Worm (Caenorhabditis elegans): Measurements from ENCODE around the gene dpy-11.

DNA sequence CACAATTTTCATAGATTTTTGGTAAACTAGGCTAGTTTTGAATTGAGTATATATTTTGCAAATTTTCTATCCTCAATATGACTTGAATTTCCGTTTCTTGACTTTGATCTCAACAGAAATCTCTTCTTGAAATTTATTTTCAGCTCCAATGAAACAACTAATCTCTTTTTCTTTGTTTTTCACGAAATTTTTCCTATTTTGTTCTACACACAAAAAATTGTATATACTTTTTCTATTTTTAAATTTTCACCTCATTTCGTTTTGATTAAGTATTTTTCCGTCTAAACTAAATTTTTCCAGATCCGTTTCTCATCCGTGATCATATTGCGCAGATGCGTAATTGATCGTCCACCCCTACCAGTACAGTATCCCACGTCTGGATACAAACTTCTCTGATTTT lies 50.3 kb downstream of the dpy-11 start, which contains the start of gene unc-83:
- no peak for TF ChIP-seq nhr-76 (tag; optimal IDR thresholded peaks at IDR 0.05)
- no peak for TF ChIP-seq sem-2 (GFP tag; optimal IDR thresholded peaks at IDR 0.05)
- TF ChIP-seq mls-2 (tag; optimal IDR thresholded peaks at IDR 0.05) = no peak
- no peak for TF ChIP-seq elt-3 (tag; optimal IDR thresholded peaks at IDR 0.05)
- TF ChIP-seq ces-1 (GFP tag; optimal IDR thresholded peaks at IDR 0.05) = no peak
- no peak for TF ChIP-seq blmp-1 (tag; optimal IDR thresholded peaks at IDR 0.05)
- TF ChIP-seq mep-1 (tag; optimal IDR thresholded peaks at IDR 0.05) = no peak
- no peak for TF ChIP-seq ceh-43 (GFP tag; optimal IDR thresholded peaks at IDR 0.05)
- TF ChIP-seq unc-62 (GFP tag; optimal IDR thresholded peaks at IDR 0.05) = no peak
- no peak for TF ChIP-seq ceh-83 (GFP tag; optimal IDR thresholded peaks at IDR 0.05)
- no peak for TF ChIP-seq lin-32 (GFP tag; optimal IDR thresholded peaks at IDR 0.05)
- no peak for TF ChIP-seq lin-13 (tag; optimal IDR thresholded peaks at IDR 0.05)
- no peak for TF ChIP-seq pha-4 (tag; optimal IDR thresholded peaks at IDR 0.05)
